Worm (Caenorhabditis elegans): ENCODE measurements around the gene C01G12.9.

The C01G12.9 gene

DNA sequence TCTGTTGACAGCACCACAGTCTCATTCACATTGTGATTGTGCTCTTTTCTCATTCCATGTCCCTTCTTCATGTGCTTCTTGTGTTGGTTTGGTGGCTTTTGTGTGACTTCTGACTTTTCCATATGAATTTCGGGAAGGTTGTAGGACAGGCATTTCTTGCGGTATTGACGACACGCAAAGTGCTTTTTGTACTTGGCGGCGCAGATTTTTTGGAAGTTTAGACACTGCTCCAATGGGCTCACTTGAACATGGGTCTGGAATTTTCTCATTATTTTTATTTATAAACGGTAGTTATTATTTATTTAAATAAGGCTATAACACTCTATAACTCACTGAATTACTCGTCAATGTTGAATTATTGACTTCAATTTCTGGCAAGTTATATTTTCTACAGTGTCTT, 25.4 kb downstream of the C01G12.9 start:
- TF ChIP-seq M03D4.4 (tag; optimal IDR thresholded peaks at IDR 0.05) (no peak), hlh-1 (tag; optimal IDR thresholded peaks at IDR 0.05) (no peak), mab-5 (tag; optimal IDR thresholded peaks at IDR 0.05) (no peak), lsy-2 (tag; optimal IDR thresholded peaks at IDR 0.05) (no peak), elt-1 (tag; optimal IDR thresholded peaks at IDR 0.05; ENCODE audit: borderline replicate concordance, insufficient read depth) (no peak), unc-39 (tag; optimal IDR thresholded peaks at IDR 0.05) (no peak), sem-2 (GFP tag; optimal IDR thresholded peaks at IDR 0.05) (no peak), cnd-1 (tag; optimal IDR thresholded peaks at IDR 0.05) (no peak)

DNA sequence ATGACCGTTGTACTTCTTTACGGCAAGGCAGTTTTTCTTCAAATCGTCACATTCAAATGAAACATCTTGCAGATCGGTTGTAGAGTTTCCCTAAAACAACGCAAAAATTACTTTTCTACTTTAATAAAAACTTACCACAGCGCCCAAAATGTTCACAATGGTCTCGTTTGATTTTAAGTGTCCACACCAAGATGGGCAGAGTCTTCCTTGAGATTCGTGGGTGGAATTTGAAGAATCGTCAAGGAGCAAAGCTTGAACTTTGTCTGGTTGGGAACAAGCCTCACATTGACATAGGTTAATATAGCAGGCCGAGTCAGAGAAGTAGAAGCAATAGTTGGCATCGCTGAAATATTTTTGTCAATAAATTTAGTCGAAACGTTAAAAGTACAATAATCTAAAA, 26.2 kb downstream of the C01G12.9 start:
- no peak for TF ChIP-seq sptf-1 (tag; optimal IDR thresholded peaks at IDR 0.05)
- no peak for TF ChIP-seq elt-1 (tag; optimal IDR thresholded peaks at IDR 0.05; ENCODE audit: borderline replicate concordance, insufficient read depth)
- TF ChIP-seq tbx-8 (GFP tag; optimal IDR thresholded peaks at IDR 0.05) = no peak
- TF ChIP-seq drap-1 (GFP tag; optimal IDR thresholded peaks at IDR 0.05) = no peak
- TF ChIP-seq nhr-2 (tag; optimal IDR thresholded peaks at IDR 0.05) = no peak
- TF ChIP-seq mep-1 (tag; optimal IDR thresholded peaks at IDR 0.05) = no peak
- no peak for TF ChIP-seq unc-120 (tag; optimal IDR thresholded peaks at IDR 0.05; ENCODE audit: poor library complexity, severe bottlenecking)
- TF ChIP-seq ztf-11 (tag; optimal IDR thresholded peaks at IDR 0.05) = no peak
- no peak for TF ChIP-seq ham-2 (GFP tag; optimal IDR thresholded peaks at IDR 0.05)
- TF ChIP-seq cnd-1 (tag; optimal IDR thresholded peaks at IDR 0.05) = no peak
- no peak for TF ChIP-seq ceh-83 (GFP tag; optimal IDR thresholded peaks at IDR 0.05)
- TF ChIP-seq nhr-12 (tag; optimal IDR thresholded peaks at IDR 0.05) = no peak
- no peak for TF ChIP-seq M03D4.4 (tag; optimal IDR thresholded peaks at IDR 0.05)
- no peak for TF ChIP-seq hlh-1 (tag; optimal IDR thresholded peaks at IDR 0.05)
- no peak for TF ChIP-seq ceh-39 (tag; optimal IDR thresholded peaks at IDR 0.05)
- TF ChIP-seq unc-39 (tag; optimal IDR thresholded peaks at IDR 0.05) = no peak
- TF ChIP-seq mls-2 (tag; optimal IDR thresholded peaks at IDR 0.05) = no peak

DNA sequence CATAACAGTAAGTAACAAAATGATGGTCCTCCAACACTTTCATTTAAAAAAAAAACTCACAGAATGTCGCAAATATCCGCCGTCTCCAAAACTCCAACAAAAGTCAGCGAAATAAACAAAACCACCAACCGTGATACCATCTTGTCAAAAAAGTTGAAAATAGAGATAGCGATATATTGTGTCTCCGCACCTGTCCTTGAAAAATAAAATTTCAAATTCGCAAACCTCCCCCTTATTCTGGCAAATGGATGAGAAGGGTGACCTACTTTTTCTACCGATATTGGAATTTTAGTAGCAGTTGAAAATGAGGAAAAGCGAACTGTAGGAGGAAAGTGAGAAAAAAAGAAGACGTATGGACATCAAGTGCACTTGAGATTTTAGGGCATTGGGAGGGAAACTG, 26.7 kb downstream of the C01G12.9 start, which contains the start of gene F19H8.2:
Gene F19H8.2, minus strand, starts transcription at position 391 of the 400 bp plus-strand sequence.
- TF ChIP-seq ceh-39 (tag; optimal IDR thresholded peaks at IDR 0.05) (no peak), unc-120 (tag; optimal IDR thresholded peaks at IDR 0.05; ENCODE audit: poor library complexity, severe bottlenecking) (no peak), sptf-1 (tag; optimal IDR thresholded peaks at IDR 0.05) (no peak), unc-39 (tag; optimal IDR thresholded peaks at IDR 0.05) (no peak), flh-1 (GFP tag; optimal IDR thresholded peaks at IDR 0.05) (no peak), ham-2 (GFP tag; optimal IDR thresholded peaks at IDR 0.05) (no peak)

DNA sequence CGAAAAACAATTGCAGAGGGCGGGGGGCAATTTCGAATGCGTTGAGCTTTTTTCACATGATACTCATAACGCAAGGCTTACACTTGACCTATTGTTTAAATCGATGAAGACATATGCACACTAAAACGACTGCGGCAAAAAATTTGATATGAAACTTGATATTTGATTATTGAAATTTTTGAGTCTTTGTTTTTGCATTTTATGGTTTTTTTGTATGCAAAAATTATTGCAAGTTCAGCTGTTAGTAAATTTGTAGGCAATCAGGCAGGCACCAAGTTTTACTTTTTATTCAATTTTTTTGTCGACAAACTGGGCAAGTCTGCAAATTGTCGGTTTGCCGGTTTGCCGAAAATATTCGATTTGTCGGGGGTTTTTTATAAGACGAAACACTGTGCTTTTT, 27.4 kb downstream of the C01G12.9 start, which contains the start of gene arl-3:
Gene arl-3, plus strand, starts transcription at position 301 of the 400 bp plus-strand sequence.
- TF ChIP-seq lin-13 (tag; optimal IDR thresholded peaks at IDR 0.05) (no peak), sem-2 (GFP tag; optimal IDR thresholded peaks at IDR 0.05) (no peak), nhr-2 (tag; optimal IDR thresholded peaks at IDR 0.05) (no peak), ceh-39 (tag; optimal IDR thresholded peaks at IDR 0.05) (no peak), mep-1 (tag; optimal IDR thresholded peaks at IDR 0.05) (no peak), ham-2 (GFP tag; optimal IDR thresholded peaks at IDR 0.05) (no peak), zip-8 (tag; optimal IDR thresholded peaks at IDR 0.05) (no peak)

DNA sequence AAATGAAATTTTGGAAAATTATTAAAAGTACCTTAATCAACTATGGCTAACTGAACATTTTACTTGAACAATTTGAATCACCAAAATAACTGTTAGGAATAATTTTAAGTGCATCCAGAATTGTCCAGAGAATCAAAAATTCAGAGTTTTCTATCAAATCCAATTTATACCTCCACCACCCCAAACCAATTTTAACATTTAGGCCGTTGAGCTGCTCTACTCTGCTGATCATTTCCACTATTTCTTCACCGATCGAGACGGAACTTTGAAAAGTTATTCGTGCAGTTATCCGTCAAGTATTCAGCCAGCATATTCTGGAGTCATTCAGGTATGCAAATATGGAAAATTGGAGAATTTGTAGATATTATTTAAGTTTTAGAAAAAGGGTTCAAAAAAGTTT, 29.7 kb downstream of the C01G12.9 start:
- TF ChIP-seq pha-4 (tag; optimal IDR thresholded peaks at IDR 0.05) (no peak), flh-1 (GFP tag; optimal IDR thresholded peaks at IDR 0.05) (no peak), M03D4.4 (tag; optimal IDR thresholded peaks at IDR 0.05) (no peak), mab-5 (tag; optimal IDR thresholded peaks at IDR 0.05) (no peak), mls-2 (tag; optimal IDR thresholded peaks at IDR 0.05) (no peak), nhr-12 (tag; optimal IDR thresholded peaks at IDR 0.05) (no peak), sptf-1 (tag; optimal IDR thresholded peaks at IDR 0.05) (no peak), unc-39 (tag; optimal IDR thresholded peaks at IDR 0.05) (no peak), ces-1 (GFP tag; optimal IDR thresholded peaks at IDR 0.05) (no peak), ham-2 (GFP tag; optimal IDR thresholded peaks at IDR 0.05) (no peak)

DNA sequence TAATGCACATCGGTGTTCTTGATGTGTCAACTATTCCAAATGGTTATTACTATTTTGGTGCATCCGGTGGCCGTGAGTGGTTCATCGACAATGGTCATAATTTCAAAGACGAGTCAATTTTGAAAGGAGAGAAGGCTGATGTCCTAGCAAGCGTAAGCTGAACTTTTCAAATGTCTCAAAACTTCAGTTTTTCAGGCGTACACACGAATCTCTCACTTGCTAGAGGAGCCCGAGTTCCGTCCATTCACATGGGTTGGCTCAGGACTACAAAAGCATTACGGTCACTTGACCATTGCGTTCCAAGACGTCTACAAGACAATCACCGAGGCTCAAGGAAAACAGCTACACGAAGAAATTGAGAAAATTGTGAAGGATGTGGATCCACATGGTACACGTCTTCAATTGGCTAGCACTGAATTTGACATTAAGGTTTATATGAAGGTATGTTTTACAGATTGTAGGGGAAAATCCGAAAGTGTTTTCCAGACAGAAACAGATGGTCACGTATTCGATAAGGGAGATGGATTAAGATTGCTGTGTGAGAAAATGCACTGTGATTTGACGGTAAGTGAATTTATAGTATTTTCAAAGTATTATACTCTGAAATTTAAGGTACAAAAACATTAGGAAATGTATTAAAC, 30.6 kb downstream of the C01G12.9 start:
- no peak for TF ChIP-seq tbx-8 (GFP tag; optimal IDR thresholded peaks at IDR 0.05)
- TF ChIP-seq ham-2 (GFP tag; optimal IDR thresholded peaks at IDR 0.05) = no peak
- no peak for TF ChIP-seq sem-2 (GFP tag; optimal IDR thresholded peaks at IDR 0.05)
- no peak for TF ChIP-seq lin-13 (tag; optimal IDR thresholded peaks at IDR 0.05)
- no peak for TF ChIP-seq pha-4 (tag; optimal IDR thresholded peaks at IDR 0.05)
- TF ChIP-seq ceh-83 (GFP tag; optimal IDR thresholded peaks at IDR 0.05) = no peak
- no peak for TF ChIP-seq mls-2 (tag; optimal IDR thresholded peaks at IDR 0.05)
- TF ChIP-seq M03D4.4 (tag; optimal IDR thresholded peaks at IDR 0.05) = no peak
- TF ChIP-seq lsy-2 (tag; optimal IDR thresholded peaks at IDR 0.05) = no peak
